Fruit fly (Drosophila melanogaster) whole organism, embryonic: ENCODE data around the gene CG13471.

Experiments used
- Atf3 ChIP-seq: fragments of 200-800 bp; sonication (Bioruptor generic); optimal IDR thresholded peaks from 3 replicates; lab custom pipeline; 2016; ENCODE audit warnings: missing biosample characterization, missing genetic modification characterization
- C15 ChIP-seq: fragments of 200-800 bp; sonication (Bioruptor generic); IDR thresholded peaks from 3 replicates; pipeline ENCODE4 v1.3.6; 2022; ENCODE audit warnings: missing biosample characterization, missing genetic modification characterization
- CG10565 ChIP-seq: fragments of 200-800 bp; sonication (Bioruptor generic); optimal IDR thresholded peaks from 3 replicates; lab custom pipeline; 2016; ENCODE audit warnings: missing biosample characterization, mild to moderate bottlenecking, missing genetic modification characterization
- CG13424 ChIP-seq: fragments of 200-800 bp; sonication (Bioruptor generic); optimal IDR thresholded peaks from 2 replicates; lab custom pipeline; 2019; ENCODE audit warnings: missing biosample characterization, mild to moderate bottlenecking, missing genetic modification characterization, moderate library complexity
- CG13624 ChIP-seq: fragments of 200-800 bp; sonication (Bioruptor generic); optimal IDR thresholded peaks from 2 replicates; lab custom pipeline; 2016; ENCODE audit warnings: missing biosample characterization, missing genetic modification characterization
- CG13894 ChIP-seq: fragments of 200-800 bp; sonication (Bioruptor generic); optimal IDR thresholded peaks from 3 replicates; lab custom pipeline; 2018; ENCODE audit warnings: missing biosample characterization, mild to moderate bottlenecking, missing genetic modification characterization, moderate library complexity
- CG1647 ChIP-seq: fragments of 200-800 bp; sonication (Bioruptor generic); optimal IDR thresholded peaks from 3 replicates; lab custom pipeline; 2016; ENCODE audit warnings: missing biosample characterization, missing genetic modification characterization
- CG17802 ChIP-seq: fragments of 200-800 bp; sonication (Bioruptor generic); optimal IDR thresholded peaks from 2 replicates; lab custom pipeline; 2018; ENCODE audit warnings: missing biosample characterization, mild to moderate bottlenecking, missing genetic modification characterization, moderate library complexity
- CG2199 ChIP-seq: fragments of 200-800 bp; sonication (Bioruptor generic); IDR thresholded peaks from 3 replicates; pipeline ENCODE4 v1.3.6; 2022; ENCODE audit warnings: missing biosample characterization, missing genetic modification characterization
- CG33557 ChIP-seq: fragments of 200-800 bp; sonication (Bioruptor generic); optimal IDR thresholded peaks from 2 replicates; lab custom pipeline; 2019; ENCODE audit warnings: missing biosample characterization, mild to moderate bottlenecking, missing genetic modification characterization, moderate library complexity
- CG6683 ChIP-seq: fragments of 200-800 bp; sonication (Bioruptor generic); optimal IDR thresholded peaks from 2 replicates; lab custom pipeline; 2017; ENCODE audit warnings: missing biosample characterization, mild to moderate bottlenecking, missing genetic modification characterization, missing genetic modification reagents
- CG7271 ChIP-seq: fragments of 200-800 bp; sonication (Bioruptor generic); optimal IDR thresholded peaks from 2 replicates; lab custom pipeline; 2018; ENCODE audit warnings: missing biosample characterization, mild to moderate bottlenecking, missing genetic modification characterization, moderate library complexity
- CTCF ChIP-seq: fragments of 200-800 bp; sonication (Bioruptor generic); optimal IDR thresholded peaks from 2 replicates; lab custom pipeline; 2017; ENCODE audit warnings: missing biosample characterization, mild to moderate bottlenecking, missing genetic modification characterization, moderate library complexity
- Dfd ChIP-seq, 2 experiments: fragments of >200 bp; optimal IDR thresholded peaks; 2 replicates each; lab custom pipeline; 2017; ENCODE audit warnings: missing biosample characterization in 2 of 2, missing genetic modification characterization in 2 of 2
- Dp ChIP-seq: fragments of 200-800 bp; sonication (Bioruptor generic); optimal IDR thresholded peaks from 2 replicates; lab custom pipeline; 2018; ENCODE audit warnings: missing biosample characterization, mild to moderate bottlenecking, missing genetic modification characterization, moderate library complexity
- ERR ChIP-seq: fragments of 200-800 bp; sonication (Bioruptor generic); optimal IDR thresholded peaks from 2 replicates; lab custom pipeline; 2016; ENCODE audit warnings: missing biosample characterization, missing genetic modification characterization
- Elba2 ChIP-seq: fragments of 200-800 bp; sonication (Bioruptor generic); optimal IDR thresholded peaks from 3 replicates; lab custom pipeline; 2016; ENCODE audit warnings: missing biosample characterization, missing genetic modification characterization
- Ets65A ChIP-seq: fragments of 200-800 bp; sonication (Bioruptor generic); peaks from one replicate; lab custom pipeline; 2016; ENCODE audit warnings: missing biosample characterization, missing genetic modification characterization
- Gug ChIP-seq: fragments of 200-800 bp; sonication (Bioruptor generic); IDR thresholded peaks from 4 replicates; pipeline ENCODE4 v1.3.6; 2022; ENCODE audit warnings: missing biosample characterization, missing genetic modification characterization
- HLH3B ChIP-seq: fragments of 200-800 bp; sonication (Bioruptor generic); IDR thresholded peaks from 2 replicates; pipeline ENCODE4 v1.3.6; 2022; ENCODE audit warnings: missing biosample characterization, missing genetic modification characterization
- Hr51 ChIP-seq, 2 experiments: fragments of 200-800 bp; sonication (Bioruptor generic); optimal IDR thresholded peaks; 2 replicates in 1 of 2; 3 replicates in 1 of 2; lab custom pipeline; 2016 to 2018; ENCODE audit warnings: missing biosample characterization in 2 of 2, missing genetic modification characterization in 2 of 2, mild to moderate bottlenecking in 1 of 2, moderate library complexity in 1 of 2
- Lpt ChIP-seq: fragments of >200 bp; optimal IDR thresholded peaks from 2 replicates; lab custom pipeline; 2018; ENCODE audit warnings: missing biosample characterization, missing genetic modification characterization
- Mrtf ChIP-seq: fragments of 200-800 bp; sonication (Bioruptor generic); IDR thresholded peaks from 3 replicates; pipeline ENCODE4 v1.3.6; 2022; ENCODE audit warnings: missing biosample characterization, missing genetic modification characterization
- Rx ChIP-seq: fragments of 200-800 bp; sonication (Bioruptor generic); IDR thresholded peaks from 2 replicates; pipeline ENCODE4 v1.3.6; 2022; ENCODE audit warnings: missing biosample characterization, missing genetic modification characterization
- Sry-δ ChIP-seq: fragments of 200-800 bp; sonication (Bioruptor generic); optimal IDR thresholded peaks from 2 replicates; lab custom pipeline; 2016; ENCODE audit warnings: missing biosample characterization, missing genetic modification characterization
- ac ChIP-seq: fragments of 200-800 bp; sonication (Bioruptor generic); optimal IDR thresholded peaks from 3 replicates; lab custom pipeline; 2017; ENCODE audit warnings: missing biosample characterization, mild to moderate bottlenecking, missing genetic modification characterization
- ara ChIP-seq: fragments of 200-800 bp; sonication (Bioruptor generic); IDR thresholded peaks from 2 replicates; pipeline ENCODE4 v1.3.6; 2022; ENCODE audit warnings: missing biosample characterization, missing genetic modification characterization
- ci ChIP-seq: fragments of 200-800 bp; sonication (Bioruptor generic); IDR thresholded peaks from 3 replicates; pipeline ENCODE4 v1.3.6; 2022; ENCODE audit warnings: missing biosample characterization, missing genetic modification characterization
- da ChIP-seq: fragments of 200-800 bp; sonication (Bioruptor generic); optimal IDR thresholded peaks from 2 replicates; lab custom pipeline; 2016; ENCODE audit warnings: missing biosample characterization, missing genetic modification characterization
- dan ChIP-seq: fragments of 200-800 bp; sonication (Bioruptor generic); IDR thresholded peaks from 2 replicates; pipeline ENCODE4 v1.3.6; 2022; ENCODE audit warnings: missing biosample characterization, missing genetic modification characterization
- dm ChIP-seq: fragments of 200-800 bp; sonication (Bioruptor generic); optimal IDR thresholded peaks from 3 replicates; lab custom pipeline; 2016; ENCODE audit warnings: missing biosample characterization, missing genetic modification characterization
- ems ChIP-seq: fragments of 200-800 bp; sonication (Bioruptor generic); optimal IDR thresholded peaks from 3 replicates; lab custom pipeline; 2016; ENCODE audit warnings: missing biosample characterization, missing genetic modification characterization
- ham ChIP-seq: fragments of 200-800 bp; sonication (Bioruptor generic); IDR thresholded peaks from 2 replicates; pipeline ENCODE4 v1.3.6; 2022; ENCODE audit warnings: missing biosample characterization, missing genetic modification characterization
- hbn ChIP-seq: fragments of 200-800 bp; sonication (Bioruptor generic); IDR thresholded peaks from 2 replicates; pipeline ENCODE4 v1.3.6; 2022; ENCODE audit warnings: missing biosample characterization, missing genetic modification characterization; ENCODE audit not compliant: partially characterized antibody
- jumu ChIP-seq: fragments of 200-800 bp; sonication (Bioruptor generic); optimal IDR thresholded peaks from 3 replicates; lab custom pipeline; 2016; ENCODE audit warnings: missing biosample characterization, missing genetic modification characterization
- lab ChIP-seq: fragments of 200-800 bp; sonication (Bioruptor generic); optimal IDR thresholded peaks from 3 replicates; lab custom pipeline; 2017; ENCODE audit warnings: missing biosample characterization, missing genetic modification characterization, mild to moderate bottlenecking, moderate library complexity, missing genetic modification reagents
- lola ChIP-seq, 3 experiments: fragments of >200 bp in 2 of 3; fragments of 200-800 bp in 1 of 3; sonication (Bioruptor generic) in 1 of 3; optimal IDR thresholded peaks; 2 replicates each; lab custom pipeline; 2017 to 2019; ENCODE audit warnings: missing biosample characterization in 3 of 3, missing genetic modification characterization in 3 of 3, mild to moderate bottlenecking in 1 of 3, moderate library complexity in 1 of 3
- onecut ChIP-seq: fragments of 200-800 bp; sonication (Bioruptor generic); IDR thresholded peaks from 2 replicates; pipeline ENCODE4 v1.3.6; 2022; ENCODE audit warnings: missing biosample characterization, missing genetic modification characterization
- peb ChIP-seq: fragments of 200-800 bp; sonication (Bioruptor generic); IDR thresholded peaks from 2 replicates; pipeline ENCODE4 v1.3.6; 2022; ENCODE audit warnings: missing biosample characterization, missing genetic modification characterization
- pita ChIP-seq: fragments of 200-800 bp; sonication (Bioruptor generic); optimal IDR thresholded peaks from 2 replicates; lab custom pipeline; 2017; ENCODE audit warnings: missing biosample characterization, mild to moderate bottlenecking, missing genetic modification characterization
- sqz ChIP-seq: fragments of 200-800 bp; sonication (Bioruptor generic); optimal IDR thresholded peaks from 3 replicates; lab custom pipeline; 2018; ENCODE audit warnings: missing biosample characterization, mild to moderate bottlenecking, missing genetic modification characterization
- ssp ChIP-seq: fragments of 200-800 bp; sonication (Bioruptor generic); IDR thresholded peaks from 2 replicates; pipeline ENCODE4 v1.3.6; 2022; ENCODE audit warnings: missing biosample characterization, missing genetic modification characterization
- tna ChIP-seq: fragments of 200-800 bp; sonication (Bioruptor generic); IDR thresholded peaks from 2 replicates; pipeline ENCODE4 v1.3.6; 2022; ENCODE audit warnings: missing biosample characterization, missing genetic modification characterization; ENCODE audit not compliant: partially characterized antibody
- toy ChIP-seq: fragments of 200-800 bp; sonication (Bioruptor generic); IDR thresholded peaks from 2 replicates; pipeline ENCODE4 v1.3.6; 2022; ENCODE audit warnings: missing biosample characterization, missing genetic modification characterization
- yki ChIP-seq: fragments of >200 bp; optimal IDR thresholded peaks from 3 replicates; lab custom pipeline; 2018

The CG13471 gene

DNA sequence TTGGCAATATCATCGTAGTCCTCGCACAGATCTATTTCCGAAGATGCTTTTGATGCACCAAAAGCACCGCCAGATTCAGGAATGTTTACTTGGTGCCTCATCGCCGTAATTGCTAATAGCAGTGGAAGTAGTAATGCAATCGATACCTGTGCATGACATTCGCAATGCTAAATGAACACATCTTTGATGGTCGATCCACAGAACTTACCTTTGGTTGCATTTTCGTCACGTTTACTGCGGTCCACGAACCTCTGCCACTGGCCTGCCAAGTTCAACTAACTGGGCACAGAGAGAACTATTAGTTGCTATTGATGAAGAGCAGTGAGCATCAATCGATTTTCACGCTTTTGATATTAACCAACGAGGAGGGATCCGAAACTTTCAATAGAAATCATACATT is 31.7 kb downstream of the CG13471 start, which contains the start of gene CG17177:
CG17177 (minus strand) TSS at position 101 of the 400 bp plus-strand sequence.
- TF ChIP-seq CG10565 (GFP tag; lab: Kevin White, UChicago) (no peak), ems (no peak), Elba2 (GFP tag; lab: Kevin White, UChicago) (no peak), da (GFP tag; lab: Kevin White, UChicago) (no peak), Dfd (GFP tag; optimal IDR thresholded peaks at IDR 0.05; lab: Kevin White, UChicago) (no peak), ham (GFP tag; lab: Robert Waterston, UW) (no peak), hbn (GFP tag; lab: Robert Waterston, UW) (no peak), Rx (no peak), CG7271 (no peak), sqz (GFP tag; lab: Kevin White, UChicago) (no peak), ERR (no peak), CG33557 (no peak), CG13624 (no peak)

DNA sequence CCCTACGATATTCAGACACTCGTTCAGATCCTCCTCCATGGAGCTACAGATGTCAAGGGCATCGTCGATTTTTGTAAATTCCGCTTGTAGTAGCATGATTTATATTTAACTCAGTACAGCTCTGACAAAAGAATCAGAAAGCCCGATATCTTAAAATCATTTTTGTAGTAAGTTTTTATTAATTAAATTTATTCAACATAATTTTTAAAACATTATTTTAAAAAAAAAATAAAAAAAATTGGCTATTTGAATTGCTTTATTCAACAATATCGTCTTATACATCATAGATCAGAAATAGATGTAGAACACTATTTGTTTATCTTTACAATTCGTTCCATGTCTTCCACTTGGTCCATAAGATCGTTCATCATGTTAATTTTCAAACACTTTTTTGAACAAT is 36.3 kb downstream of the CG13471 start, which contains the start of gene CG13474:
CG13474 (minus strand) TSS at position 101 of the 400 bp plus-strand sequence.
- TF ChIP-seq CG13424 (tag; lab: Kevin White, UChicago) = no peak
- no peak for TF ChIP-seq peb (GFP tag; lab: Robert Waterston, UW)
- TF ChIP-seq lola (GFP tag; optimal IDR thresholded peaks at IDR 0.05; lab: Kevin White, UChicago) = no peak

DNA sequence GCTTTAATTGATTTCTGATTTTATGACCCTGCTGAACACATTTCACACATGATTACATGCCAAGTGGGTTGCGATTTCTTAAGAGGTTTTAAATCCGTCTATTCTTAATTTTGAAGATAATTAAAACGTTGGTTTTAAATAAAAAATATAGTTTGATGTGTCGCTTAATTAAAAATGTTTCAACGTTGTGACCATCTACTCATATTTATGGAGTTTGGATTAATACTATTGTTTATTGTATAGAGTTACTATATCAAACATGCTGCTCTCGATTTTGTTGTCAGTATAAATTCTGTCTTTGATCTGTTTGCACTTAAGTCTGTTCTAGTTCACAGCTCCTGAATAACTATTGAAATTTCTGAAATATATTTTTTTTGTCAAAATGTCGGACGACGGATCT is 42.3 kb downstream of the CG13471 start, which contains the start of gene gdrd:
gdrd (plus strand) TSS at position 301 of the 400 bp plus-strand sequence.
- no peak for TF ChIP-seq jumu (GFP tag; lab: Kevin White, UChicago)
- TF ChIP-seq ara (GFP tag; lab: Robert Waterston, UW) = no peak

DNA sequence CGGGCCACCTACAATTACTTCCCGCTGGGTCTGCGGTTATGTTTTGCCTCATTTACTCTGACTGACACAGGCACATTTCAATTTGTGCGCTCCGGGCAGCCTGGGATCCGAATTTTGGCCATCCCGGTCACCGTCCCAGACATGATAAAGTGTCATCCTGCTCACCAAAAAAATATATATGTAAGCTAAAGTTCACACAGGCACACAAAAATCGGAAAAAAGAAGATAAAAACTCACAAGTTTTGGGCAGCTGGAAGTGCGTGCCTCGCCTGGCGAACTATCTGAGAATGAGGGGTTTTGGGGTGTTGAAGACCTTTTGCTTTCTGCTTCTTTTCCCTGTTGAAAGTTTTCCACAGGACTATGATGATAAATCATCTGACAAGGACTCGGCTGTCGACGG is 47.1 kb downstream of the CG13471 start:
- TF ChIP-seq CG2199 (GFP tag; lab: Robert Waterston, UW) (no peak), Hr51 (GFP tag; optimal IDR thresholded peaks at IDR 0.05; lab: Kevin White, UChicago) (no peak), C15 (GFP tag; lab: Robert Waterston, UW) (no peak), lab (GFP tag; lab: Kevin White, UChicago) (no peak), tna (GFP tag; lab: Robert Waterston, UW) (no peak), CG13894 (peak; percentile 75), Sry-δ (GFP tag; lab: Kevin White, UChicago) (no peak), toy (GFP tag; lab: Robert Waterston, UW) (no peak), ssp (GFP tag; lab: Robert Waterston, UW) (no peak), Ets65A (GFP tag; lab: Kevin White, UChicago) (peak; percentile 77)

DNA sequence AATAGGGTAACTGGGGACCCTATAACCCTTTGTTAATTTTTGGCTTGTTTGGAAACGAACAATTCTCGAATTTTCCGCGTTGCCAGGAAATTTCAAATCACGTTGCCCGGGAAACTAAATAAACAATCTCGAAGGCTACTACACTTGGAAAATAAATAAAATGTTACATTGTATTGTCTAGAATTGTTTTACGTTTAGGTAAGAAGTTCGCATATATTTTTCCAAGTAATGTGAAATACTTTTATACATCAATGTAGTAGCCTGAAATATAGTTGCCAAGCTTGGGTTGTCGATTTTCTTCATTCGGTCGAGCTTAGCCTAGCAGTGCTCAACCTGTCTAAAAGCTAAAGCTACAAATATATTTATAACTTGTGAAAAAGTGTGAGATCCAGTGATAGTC is 48.8 kb downstream of the CG13471 start, which contains the start of gene Dnaaf6:
Dnaaf6 (plus strand) TSS at position 301 of the 400 bp plus-strand sequence.
- TF ChIP-seq Dp (GFP tag; lab: Kevin White, UChicago) (no peak), dm (GFP tag; lab: Kevin White, UChicago) (no peak), yki (lab: Kevin White, UChicago) (no peak), Lpt (GFP tag; lab: Kevin White, UChicago) (no peak), CG1647 (no peak), CG17802 (tag; lab: Kevin White, UChicago) (no peak), dan (GFP tag; lab: Robert Waterston, UW) (no peak), ac (GFP tag; lab: Kevin White, UChicago) (no peak), ham (GFP tag; lab: Robert Waterston, UW) (no peak), ems (no peak), ci (GFP tag; lab: Robert Waterston, UW) (no peak), pita (GFP tag; lab: Kevin White, UChicago) (no peak), CTCF (GFP tag; lab: Kevin White, UChicago) (no peak), Mrtf (GFP tag; lab: Robert Waterston, UW) (no peak), Gug (no peak), onecut (GFP tag; lab: Robert Waterston, UW) (no peak), HLH3B (GFP tag; lab: Robert Waterston, UW) (no peak), Atf3 (no peak), CG6683 (GFP tag; lab: Kevin White, UChicago) (no peak)
